Fruit fly (Drosophila melanogaster) whole organism, embryonic: ENCODE measurements around the gene CG10598.
A peak's percentile ranks its signal among the peaks of the same experiment; 100 is the strongest.

Experiments
- CG10431 ChIP-seq: fragments of 200-800 bp; sonication (Bioruptor generic); optimal IDR thresholded peaks from 3 replicates; lab custom pipeline; 2018; ENCODE audit warnings: missing biosample characterization, mild to moderate bottlenecking, missing genetic modification characterization
- CG10543 ChIP-seq: fragments of 200-800 bp; sonication (Bioruptor generic); optimal IDR thresholded peaks from 3 replicates; lab custom pipeline; 2017; ENCODE audit warnings: missing biosample characterization, mild to moderate bottlenecking, missing genetic modification characterization, moderate library complexity
- CG11085 ChIP-seq: fragments of 200-800 bp; sonication (Bioruptor generic); IDR thresholded peaks from 2 replicates; pipeline ENCODE4 v1.3.6; 2022; ENCODE audit warnings: missing biosample characterization, missing genetic modification characterization
- CG11504 ChIP-seq: fragments of 200-800 bp; sonication (Bioruptor generic); optimal IDR thresholded peaks from 3 replicates; lab custom pipeline; 2019; ENCODE audit warnings: missing biosample characterization, mild to moderate bottlenecking, missing genetic modification characterization, moderate library complexity
- CG13287 ChIP-seq: fragments of 200-800 bp; sonication (Bioruptor generic); IDR thresholded peaks from 2 replicates; pipeline ENCODE4 v1.3.6; 2022; ENCODE audit warnings: missing biosample characterization, missing genetic modification characterization; ENCODE audit not compliant: partially characterized antibody
- CG1529 ChIP-seq: fragments of 200-800 bp; sonication (Bioruptor generic); optimal IDR thresholded peaks from 3 replicates; lab custom pipeline; 2018; ENCODE audit warnings: missing biosample characterization, missing genetic modification characterization
- CG15479 ChIP-seq: fragments of 200-800 bp; sonication (Bioruptor generic); optimal IDR thresholded peaks from 3 replicates; lab custom pipeline; 2019; ENCODE audit warnings: missing biosample characterization, mild to moderate bottlenecking, missing genetic modification characterization, moderate library complexity
- CG15514 ChIP-seq: fragments of 200-800 bp; sonication (Bioruptor generic); optimal IDR thresholded peaks from 3 replicates; lab custom pipeline; 2017; ENCODE audit warnings: missing biosample characterization, missing genetic modification characterization, mild to moderate bottlenecking, moderate library complexity, missing genetic modification reagents
- CG17186 ChIP-seq: fragments of 200-800 bp; sonication (Bioruptor generic); optimal IDR thresholded peaks from 3 replicates; lab custom pipeline; 2017; ENCODE audit warnings: missing biosample characterization, missing genetic modification reagents, missing genetic modification characterization
- CG18262 ChIP-seq: fragments of 200-800 bp; optimal IDR thresholded peaks from 3 replicates; lab custom pipeline; 2019; ENCODE audit warnings: missing biosample characterization, mild to moderate bottlenecking, missing genetic modification characterization, moderate library complexity
- CG2116 ChIP-seq: fragments of 200-800 bp; sonication (Bioruptor generic); optimal IDR thresholded peaks from 3 replicates; lab custom pipeline; 2018; ENCODE audit warnings: missing biosample characterization, mild to moderate bottlenecking, missing genetic modification characterization
- CG2199 ChIP-seq: fragments of 200-800 bp; sonication (Bioruptor generic); IDR thresholded peaks from 3 replicates; pipeline ENCODE4 v1.3.6; 2022; ENCODE audit warnings: missing biosample characterization, missing genetic modification characterization
- CG34422 ChIP-seq: fragments of 200-800 bp; sonication (Bioruptor generic); IDR thresholded peaks from 3 replicates; pipeline ENCODE4 v1.3.6; 2022; ENCODE audit warnings: missing biosample characterization, missing genetic modification characterization
- CG7556 ChIP-seq: fragments of 200-800 bp; sonication (Bioruptor generic); optimal IDR thresholded peaks from 2 replicates; lab custom pipeline; 2017; ENCODE audit warnings: missing biosample characterization, mild to moderate bottlenecking, missing genetic modification characterization
- CG7786 ChIP-seq: fragments of 200-800 bp; sonication (Bioruptor generic); optimal IDR thresholded peaks from 2 replicates; lab custom pipeline; 2016; ENCODE audit warnings: missing biosample characterization, missing genetic modification characterization
- CG7963 ChIP-seq: fragments of 200-800 bp; sonication (Bioruptor generic); IDR thresholded peaks from 3 replicates; pipeline ENCODE4 v1.3.6; 2022; ENCODE audit warnings: missing biosample characterization, missing genetic modification characterization; ENCODE audit not compliant: partially characterized antibody
- CG8359 ChIP-seq: fragments of 200-800 bp; sonication (Bioruptor generic); optimal IDR thresholded peaks from 2 replicates; lab custom pipeline; 2017; ENCODE audit warnings: missing biosample characterization, mild to moderate bottlenecking, missing genetic modification characterization, borderline replicate concordance
- Camta ChIP-seq: fragments of 200-800 bp; sonication (Bioruptor generic); optimal IDR thresholded peaks from 2 replicates; lab custom pipeline; 2016; ENCODE audit warnings: missing biosample characterization, missing genetic modification characterization
- Dip3 ChIP-seq: fragments of 200-800 bp; sonication (Bioruptor generic); optimal IDR thresholded peaks from 3 replicates; lab custom pipeline; 2016; ENCODE audit warnings: missing biosample characterization, missing genetic modification characterization
- Doc3 ChIP-seq: fragments of 200-800 bp; sonication (Bioruptor generic); IDR thresholded peaks from 3 replicates; pipeline ENCODE4 v1.3.6; 2022; ENCODE audit warnings: missing biosample characterization, missing genetic modification characterization; ENCODE audit not compliant: partially characterized antibody
- Drgx ChIP-seq: fragments of 200-800 bp; sonication (Bioruptor generic); IDR thresholded peaks from 2 replicates; pipeline ENCODE4 v1.3.6; 2022; ENCODE audit warnings: missing biosample characterization, missing genetic modification characterization
- HLH4C ChIP-seq: fragments of 200-800 bp; sonication (Bioruptor generic); IDR thresholded peaks from 3 replicates; pipeline ENCODE4 v1.3.6; 2022; ENCODE audit warnings: missing biosample characterization, missing genetic modification characterization; ENCODE audit not compliant: partially characterized antibody
- Mad ChIP-seq: fragments of 200-800 bp; sonication (Bioruptor generic); optimal IDR thresholded peaks from 2 replicates; lab custom pipeline; 2016; ENCODE audit warnings: missing biosample characterization, missing genetic modification characterization
- Myb ChIP-seq: fragments of 200-800 bp; sonication (Bioruptor generic); optimal IDR thresholded peaks from 2 replicates; lab custom pipeline; 2016; ENCODE audit warnings: missing biosample characterization, missing genetic modification characterization
- Nf-YB ChIP-seq: fragments of 200-800 bp; sonication (Bioruptor generic); optimal IDR thresholded peaks from 3 replicates; lab custom pipeline; 2019; ENCODE audit warnings: missing biosample characterization, mild to moderate bottlenecking, missing genetic modification characterization, moderate library complexity
- Side ChIP-seq: fragments of 200-800 bp; sonication (Bioruptor generic); optimal IDR thresholded peaks from 2 replicates; lab custom pipeline; 2016; ENCODE audit warnings: missing biosample characterization, missing genetic modification characterization
- YL-1 ChIP-seq: fragments of 200-800 bp; sonication (Bioruptor generic); optimal IDR thresholded peaks from 3 replicates; lab custom pipeline; 2017; ENCODE audit warnings: missing biosample characterization, mild to moderate bottlenecking, missing genetic modification characterization
- abd-A ChIP-seq: fragments of 200-800 bp; sonication (Bioruptor generic); optimal IDR thresholded peaks from 3 replicates; lab custom pipeline; 2019; ENCODE audit warnings: missing biosample characterization, mild to moderate bottlenecking, missing genetic modification characterization, moderate library complexity
- amos ChIP-seq: fragments of 200-800 bp; sonication (Bioruptor generic); IDR thresholded peaks from 2 replicates; pipeline ENCODE4 v1.3.6; 2022; ENCODE audit warnings: missing biosample characterization, missing genetic modification characterization; ENCODE audit not compliant: partially characterized antibody
- ase ChIP-seq: fragments of 200-800 bp; sonication (Bioruptor generic); IDR thresholded peaks from 3 replicates; pipeline ENCODE4 v1.3.6; 2022; ENCODE audit warnings: missing biosample characterization, missing genetic modification characterization
- dysf ChIP-seq: fragments of 200-800 bp; sonication (Bioruptor generic); IDR thresholded peaks from 3 replicates; pipeline ENCODE4 v1.3.6; 2022; ENCODE audit warnings: missing biosample characterization, missing genetic modification characterization
- gt ChIP-seq: fragments of 200-800 bp; sonication (Bioruptor generic); IDR thresholded peaks from 2 replicates; pipeline ENCODE4 v1.3.6; 2022; ENCODE audit warnings: missing biosample characterization, missing genetic modification characterization
- jing ChIP-seq: fragments of 200-800 bp; sonication (Bioruptor generic); optimal IDR thresholded peaks from 2 replicates; lab custom pipeline; 2018; ENCODE audit warnings: missing biosample characterization, mild to moderate bottlenecking, missing genetic modification characterization
- lab ChIP-seq: fragments of 200-800 bp; sonication (Bioruptor generic); optimal IDR thresholded peaks from 3 replicates; lab custom pipeline; 2017; ENCODE audit warnings: missing biosample characterization, missing genetic modification characterization, mild to moderate bottlenecking, moderate library complexity, missing genetic modification reagents
- psq ChIP-seq: fragments of 200-800 bp; sonication (Bioruptor generic); optimal IDR thresholded peaks from 2 replicates; lab custom pipeline; 2017; ENCODE audit warnings: missing biosample characterization, missing genetic modification characterization
- pzg ChIP-seq: fragments of 200-800 bp; sonication (Bioruptor generic); optimal IDR thresholded peaks from 3 replicates; lab custom pipeline; 2018; ENCODE audit warnings: missing biosample characterization, mild to moderate bottlenecking, missing genetic modification characterization, moderate library complexity
- rib ChIP-seq: fragments of 200-800 bp; sonication (Bioruptor generic); IDR thresholded peaks from 2 replicates; pipeline ENCODE4 v1.3.6; 2022; ENCODE audit warnings: missing biosample characterization, missing genetic modification characterization
- schlank ChIP-seq: fragments of 200-800 bp; sonication (Bioruptor generic); optimal IDR thresholded peaks from 2 replicates; lab custom pipeline; 2018; ENCODE audit warnings: missing biosample characterization, mild to moderate bottlenecking, missing genetic modification characterization
- slou ChIP-seq: fragments of 200-800 bp; sonication (Bioruptor generic); optimal IDR thresholded peaks from 3 replicates; lab custom pipeline; 2016; ENCODE audit warnings: missing biosample characterization, missing genetic modification characterization
- slp2 ChIP-seq: fragments of 200-800 bp; sonication (Bioruptor generic); optimal IDR thresholded peaks from 2 replicates; lab custom pipeline; 2016; ENCODE audit warnings: missing biosample characterization, missing genetic modification characterization
- ssp ChIP-seq: fragments of 200-800 bp; sonication (Bioruptor generic); IDR thresholded peaks from 2 replicates; pipeline ENCODE4 v1.3.6; 2022; ENCODE audit warnings: missing biosample characterization, missing genetic modification characterization
- ttk ChIP-seq: fragments of 200-800 bp; sonication (Bioruptor generic); IDR thresholded peaks from 2 replicates; pipeline ENCODE4 v2.1.2; 2022; ENCODE audit warnings: missing biosample characterization, missing genetic modification characterization
- twi ChIP-seq: fragments of 200-800 bp; optimal IDR thresholded peaks from 2 replicates; lab custom pipeline; 2019; ENCODE audit warnings: missing biosample characterization, mild to moderate bottlenecking, missing genetic modification characterization, moderate library complexity
- unc-4 ChIP-seq: fragments of 200-800 bp; sonication (Bioruptor generic); IDR thresholded peaks from 2 replicates; pipeline ENCODE4 v1.3.6; 2022; ENCODE audit warnings: missing biosample characterization, missing genetic modification characterization; ENCODE audit not compliant: partially characterized antibody
- yki ChIP-seq: fragments of >200 bp; optimal IDR thresholded peaks from 3 replicates; lab custom pipeline; 2018
- z ChIP-seq: fragments of 200-800 bp; sonication (Bioruptor generic); IDR thresholded peaks from 3 replicates; pipeline ENCODE4 v1.3.6; 2022; ENCODE audit warnings: missing biosample characterization, missing genetic modification characterization

The CG10598 gene

dm6 chrX:17218232-17218951, 8.3 kb downstream of the CG10598 start, which contains the start of gene CG12998:
Gene CG12998 (plus strand): TSS chrX:17218667.
- TF ChIP-seq pzg (GFP tag; lab: Kevin White, UChicago): no peak
- TF ChIP-seq Drgx: peak; percentile 34; the same call in 1 of the 2 replicates
- TF ChIP-seq CG7556: no peak
- TF ChIP-seq abd-A (tag; lab: Kevin White, UChicago): no peak

dm6 chrX:17215004-17215403, 11.7 kb downstream of the CG10598 start, which contains the start of gene CG5162:
Gene CG5162 (plus strand): TSS chrX:17215304.
- no peak for TF ChIP-seq Nf-YB (GFP tag; lab: Kevin White, UChicago)
- no peak for TF ChIP-seq slp2 (GFP tag; lab: Kevin White, UChicago)
- TF ChIP-seq CG10543 (GFP tag; lab: Kevin White, UChicago): no peak
- no peak for TF ChIP-seq gt (GFP tag; lab: Robert Waterston, UW)
- no peak for TF ChIP-seq HLH4C (GFP tag; lab: Robert Waterston, UW)
- no peak for TF ChIP-seq ttk
- TF ChIP-seq CG34422: no peak
- TF ChIP-seq ase (GFP tag; lab: Robert Waterston, UW): no peak
- TF ChIP-seq Dip3 (GFP tag; lab: Kevin White, UChicago): no peak
- TF ChIP-seq yki (lab: Kevin White, UChicago): no peak
- TF ChIP-seq, all 482 proteins: peak for 0

- TF ChIP-seq Nf-YB (GFP tag; lab: Kevin White, UChicago) (no peak), Mad (GFP tag; lab: Kevin White, UChicago) (no peak), ssp (no peak), CG2116 (GFP tag; lab: Kevin White, UChicago) (no peak), CG2199 (GFP tag; lab: Robert Waterston, UW) (no peak), jing (GFP tag; lab: Kevin White, UChicago) (no peak), slou (no peak), Side (GFP tag; lab: Kevin White, UChicago) (no peak), CG15479 (GFP tag; lab: Kevin White, UChicago) (no peak), z (GFP tag; lab: Robert Waterston, UW) (no peak), unc-4 (GFP tag; lab: Robert Waterston, UW) (no peak), lab (GFP tag; lab: Kevin White, UChicago) (no peak), CG1529 (GFP tag; lab: Kevin White, UChicago) (no peak), CG8359 (GFP tag; lab: Kevin White, UChicago) (no peak), CG11085 (GFP tag; lab: Robert Waterston, UW) (no peak), CG11504 (no peak), psq (GFP tag; lab: Kevin White, UChicago) (no peak), Camta (GFP tag; lab: Kevin White, UChicago) (no peak)
Observed at dm6 chrX:17212007-17212406, 14.7 kb downstream of the CG10598 start, which contains the start of gene CG18258. Gene CG18258 (plus strand): TSS chrX:17212307.

DNA sequence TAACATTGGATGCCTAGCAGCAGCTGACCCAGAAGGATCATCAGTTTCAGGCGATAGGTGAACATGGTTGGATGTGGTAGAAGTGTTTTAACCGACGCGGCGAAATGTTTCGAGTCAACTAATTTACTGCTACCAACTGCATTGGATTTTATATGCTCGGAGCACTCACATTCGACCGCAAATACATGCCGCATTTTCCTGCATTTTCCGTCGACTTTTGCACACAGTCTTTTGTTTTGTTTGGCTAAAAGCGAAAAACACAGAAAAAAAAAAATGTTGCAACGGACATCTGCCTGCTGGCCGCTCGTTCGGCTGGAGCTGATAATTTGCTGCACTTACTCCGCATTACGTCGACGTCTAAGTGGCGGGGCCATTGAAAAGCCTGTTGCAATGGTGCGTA, 16.8 kb downstream of the CG10598 start, which contains the start of gene CG12995:
CG12995 (minus strand) TSS at position 101 of the 400 bp plus-strand sequence.
- TF ChIP-seq CG7963 (GFP tag; lab: Robert Waterston, UW): no peak
- no peak for TF ChIP-seq CG13287 (GFP tag; lab: Robert Waterston, UW)
- TF ChIP-seq amos (GFP tag; lab: Robert Waterston, UW): no peak
- no peak for TF ChIP-seq Doc3 (GFP tag; lab: Robert Waterston, UW)
- TF ChIP-seq CG7786: no peak
- no peak for TF ChIP-seq Myb (GFP tag; lab: Kevin White, UChicago)
- TF ChIP-seq CG17186: no peak
- TF ChIP-seq Drgx: no peak
- no peak for TF ChIP-seq dysf (GFP tag; lab: Robert Waterston, UW)
- TF ChIP-seq CG15514 (GFP tag; lab: Kevin White, UChicago): no peak
- no peak for TF ChIP-seq rib (GFP tag; lab: Robert Waterston, UW)
- TF ChIP-seq CG18262 (tag; lab: Kevin White, UChicago): no peak
- no peak for TF ChIP-seq twi (tag; lab: Kevin White, UChicago)
- TF ChIP-seq CG10431 (GFP tag; lab: Kevin White, UChicago): no peak
- no peak for TF ChIP-seq schlank (tag; lab: Kevin White, UChicago)
- TF ChIP-seq YL-1 (GFP tag; lab: Kevin White, UChicago): no peak
